Worm (Caenorhabditis elegans) whole organism, early embryonic: ENCODE data around the gene ZC190.5.

ENCODE experiments used
- F13C5.2 ChIP-seq: sonication (generic microtip); optimal IDR thresholded peaks from 2 replicates; lab custom pipeline; 2017; ENCODE audit warnings: mild to moderate bottlenecking, missing genetic modification characterization, inconsistent platforms, missing compliant biosample characterization
- flt-1 ChIP-seq: fragments of 200-800 bp; sonication (Bioruptor generic); IDR thresholded peaks from 2 replicates; pipeline ENCODE4 v1.3.6; 2022; ENCODE audit warnings: missing genetic modification characterization, missing compliant biosample characterization

DNA sequence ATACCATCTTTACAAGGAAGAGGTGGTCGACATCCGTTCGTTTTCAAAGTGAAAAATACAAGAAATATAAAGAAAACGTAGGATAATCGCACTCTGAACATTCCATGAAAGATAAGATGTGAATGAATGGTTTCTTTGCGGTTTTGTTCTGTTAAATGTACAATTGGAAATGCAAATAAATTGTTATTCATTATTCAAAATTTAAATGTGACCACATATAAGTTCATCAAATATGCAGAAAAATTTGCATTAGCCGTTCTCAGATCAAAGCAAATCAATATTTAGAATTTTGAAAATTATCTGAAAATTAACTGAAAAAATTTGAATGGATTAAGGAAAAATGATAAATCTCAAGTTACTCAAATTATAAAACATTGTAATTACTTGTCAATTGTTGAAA lies 38.5 kb upstream of the ZC190.5 start, which contains the start of gene ZC178.2:
- no peak for TF ChIP-seq flt-1 (GFP tag; lab: Robert Waterston, UW)
- no peak for TF ChIP-seq F13C5.2 (tag; lab: Kevin White, UChicago)
